Worm (Caenorhabditis elegans) whole organism, mixed stage, embryonic: ENCODE data around the gene F28B12.1.

Experiments used
- M03D4.4 ChIP-seq: sonication (generic microtip); optimal IDR thresholded peaks from 2 replicates; lab custom pipeline; 2017; ENCODE audit warnings: mild to moderate bottlenecking, missing genetic modification characterization, missing compliant biosample characterization
- bed-3 ChIP-seq: fragments of 200-800 bp; sonication (Bioruptor generic); optimal IDR thresholded peaks from 3 replicates; lab custom pipeline; 2018; ENCODE audit warnings: mild to moderate bottlenecking, missing genetic modification characterization, moderate library complexity, missing compliant biosample characterization
- ceh-39 ChIP-seq: fragments of 150-350 bp; optimal IDR thresholded peaks from 2 replicates; lab custom pipeline; 2014; ENCODE audit warnings: missing biosample characterization, missing genetic modification characterization
- ceh-43 ChIP-seq: fragments of 200-800 bp; sonication (Bioruptor generic); optimal IDR thresholded peaks from 2 replicates; lab custom pipeline; 2018; ENCODE audit warnings: mild to moderate bottlenecking, missing genetic modification characterization, moderate library complexity, missing compliant biosample characterization
- ceh-83 ChIP-seq: fragments of 200-800 bp; sonication (Bioruptor generic); optimal IDR thresholded peaks from 2 replicates; lab custom pipeline; 2018; ENCODE audit warnings: mild to moderate bottlenecking, missing genetic modification characterization, missing compliant biosample characterization
- ces-1 ChIP-seq: fragments of 150-350 bp; optimal IDR thresholded peaks from 2 replicates; lab custom pipeline; 2014; ENCODE audit warnings: missing biosample characterization, missing genetic modification reagents, missing genetic modification characterization
- cnd-1 ChIP-seq: fragments of 200-800 bp; sonication (Bioruptor generic); optimal IDR thresholded peaks from 2 replicates; lab custom pipeline; 2018; ENCODE audit warnings: mild to moderate bottlenecking, missing genetic modification characterization, missing compliant biosample characterization
- drap-1 ChIP-seq: fragments of 200-800 bp; sonication (Bioruptor generic); optimal IDR thresholded peaks from 3 replicates; lab custom pipeline; 2018; ENCODE audit warnings: mild to moderate bottlenecking, missing genetic modification characterization, missing compliant biosample characterization
- elt-1 ChIP-seq: sonication (generic microtip); optimal IDR thresholded peaks from 2 replicates; lab custom pipeline; 2017; ENCODE audit warnings: missing genetic modification characterization, mild to moderate bottlenecking, missing compliant biosample characterization, antibody characterized with exemption, moderate library complexity, borderline replicate concordance; ENCODE audit not compliant: insufficient read depth
- elt-3 ChIP-seq: fragments of 150-350 bp; optimal IDR thresholded peaks from 2 replicates; lab custom pipeline; 2014; ENCODE audit warnings: missing biosample characterization, missing genetic modification characterization
- flh-1 ChIP-seq: fragments of 200-800 bp; sonication (Bioruptor generic); optimal IDR thresholded peaks from 2 replicates; lab custom pipeline; 2018; ENCODE audit warnings: mild to moderate bottlenecking, missing genetic modification characterization, moderate library complexity, missing compliant biosample characterization
- hlh-1 ChIP-seq: fragments of 150-350 bp; optimal IDR thresholded peaks from 2 replicates; lab custom pipeline; 2014; ENCODE audit warnings: missing biosample characterization, missing genetic modification reagents, missing genetic modification characterization
- lin-13 ChIP-seq: fragments of 150-350 bp; optimal IDR thresholded peaks from 2 replicates; lab custom pipeline; 2014; ENCODE audit warnings: missing biosample characterization, missing genetic modification characterization
- lin-32 ChIP-seq: fragments of 200-800 bp; sonication (Bioruptor generic); optimal IDR thresholded peaks from 2 replicates; lab custom pipeline; 2018; ENCODE audit warnings: mild to moderate bottlenecking, missing genetic modification characterization, missing compliant biosample characterization
- mab-5 ChIP-seq: fragments of 150-350 bp; optimal IDR thresholded peaks from 2 replicates; lab custom pipeline; 2014; ENCODE audit warnings: missing biosample characterization, missing genetic modification characterization
- mep-1 ChIP-seq: fragments of 150-350 bp; optimal IDR thresholded peaks from 2 replicates; lab custom pipeline; 2017; ENCODE audit warnings: missing biosample characterization, missing genetic modification reagents, missing genetic modification characterization, inconsistent platforms
- mls-2 ChIP-seq: sonication (generic microtip); optimal IDR thresholded peaks from 2 replicates; lab custom pipeline; 2016; ENCODE audit warnings: mild to moderate bottlenecking, missing genetic modification characterization, moderate library complexity, missing compliant biosample characterization
- nhr-12 ChIP-seq: fragments of 150-350 bp; optimal IDR thresholded peaks from 2 replicates; lab custom pipeline; 2014; ENCODE audit warnings: missing biosample characterization, missing genetic modification characterization
- nhr-2 ChIP-seq: fragments of 150-350 bp; optimal IDR thresholded peaks from 2 replicates; lab custom pipeline; 2014; ENCODE audit warnings: missing biosample characterization, missing genetic modification characterization
- nhr-237 ChIP-seq: fragments of 150-350 bp; optimal IDR thresholded peaks from 2 replicates; lab custom pipeline; 2014; ENCODE audit warnings: missing biosample characterization, missing genetic modification characterization
- nhr-28 ChIP-seq: fragments of 150-350 bp; optimal IDR thresholded peaks from 2 replicates; lab custom pipeline; 2014; ENCODE audit warnings: missing biosample characterization, missing genetic modification characterization
- nhr-76 ChIP-seq: sonication (generic microtip); optimal IDR thresholded peaks from 2 replicates; lab custom pipeline; 2017; ENCODE audit warnings: missing biosample characterization, missing genetic modification characterization
- sem-2 ChIP-seq: fragments of 200-800 bp; sonication (Bioruptor generic); optimal IDR thresholded peaks from 2 replicates; lab custom pipeline; 2018; ENCODE audit warnings: mild to moderate bottlenecking, missing genetic modification characterization, missing compliant biosample characterization
- snpc-4 ChIP-seq: fragments of 150-350 bp; optimal IDR thresholded peaks from 2 replicates; lab custom pipeline; 2014; ENCODE audit warnings: missing biosample characterization, missing genetic modification characterization
- sptf-1 ChIP-seq: sonication (generic microtip); optimal IDR thresholded peaks from 2 replicates; lab custom pipeline; 2017; ENCODE audit warnings: mild to moderate bottlenecking, missing genetic modification characterization, moderate library complexity, missing compliant biosample characterization
- tbx-8 ChIP-seq: fragments of 200-800 bp; sonication (Bioruptor generic); optimal IDR thresholded peaks from 2 replicates; lab custom pipeline; 2018; ENCODE audit warnings: mild to moderate bottlenecking, missing genetic modification characterization, moderate library complexity, missing compliant biosample characterization
- unc-120 ChIP-seq: sonication (generic microtip); optimal IDR thresholded peaks from 2 replicates; lab custom pipeline; 2017; ENCODE audit warnings: missing genetic modification characterization, missing compliant biosample characterization; ENCODE audit not compliant: poor library complexity, severe bottlenecking
- unc-39 ChIP-seq: fragments of 150-350 bp; optimal IDR thresholded peaks from 2 replicates; lab custom pipeline; 2014; ENCODE audit warnings: missing biosample characterization, missing genetic modification characterization
- unc-62 ChIP-seq: fragments of 150-350 bp; optimal IDR thresholded peaks from 2 replicates; lab custom pipeline; 2014; ENCODE audit warnings: missing biosample characterization, missing genetic modification reagents, missing genetic modification characterization
- zip-8 ChIP-seq: fragments of 150-350 bp; optimal IDR thresholded peaks from 2 replicates; lab custom pipeline; 2014; ENCODE audit warnings: missing biosample characterization, missing genetic modification characterization
- ztf-11 ChIP-seq: fragments of 150-350 bp; optimal IDR thresholded peaks from 2 replicates; lab custom pipeline; 2014; ENCODE audit warnings: missing biosample characterization, missing genetic modification characterization

F28B12.1 gene

DNA sequence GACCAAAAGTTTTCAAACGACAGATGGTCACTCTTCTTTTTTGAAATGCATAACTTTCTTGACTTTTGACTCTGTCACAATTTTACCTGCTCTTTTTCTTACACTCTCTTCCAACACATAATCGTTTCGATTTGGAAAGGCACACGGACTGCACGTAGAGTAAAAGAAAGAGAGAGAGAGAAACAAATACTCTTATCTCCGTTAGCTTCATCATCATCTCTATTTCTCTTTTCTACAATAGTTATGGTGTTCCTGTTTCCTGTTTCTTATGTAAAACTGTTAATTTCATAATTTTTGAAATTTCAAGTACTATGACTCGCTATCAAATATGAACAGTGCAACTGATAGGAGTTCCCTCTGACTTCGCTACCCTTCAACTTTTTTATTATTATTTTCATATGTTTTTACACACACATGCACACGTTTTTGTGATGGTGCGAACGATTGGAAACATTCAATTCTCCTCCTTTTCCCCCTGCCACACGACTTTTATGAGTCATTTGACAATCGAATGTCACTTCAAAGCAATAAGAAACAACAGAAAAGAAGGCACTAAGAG lies 12.6 kb upstream of the F28B12.1 start:
- no peak for TF ChIP-seq M03D4.4 (tag; lab: Kevin White, UChicago)
- TF ChIP-seq sptf-1 (tag; lab: Kevin White, UChicago), result no peak
- no peak for TF ChIP-seq mab-5
- no peak for TF ChIP-seq unc-120 (tag; lab: Kevin White, UChicago)
- no peak for TF ChIP-seq elt-3
- no peak for TF ChIP-seq nhr-2 (tag; lab: Kevin White, UChicago)
- TF ChIP-seq ceh-83, result no peak
- no peak for TF ChIP-seq flh-1 (GFP tag; lab: Kevin White, UChicago)
- TF ChIP-seq mep-1, result no peak
- no peak for TF ChIP-seq nhr-76 (tag; lab: Kevin White, UChicago)

DNA sequence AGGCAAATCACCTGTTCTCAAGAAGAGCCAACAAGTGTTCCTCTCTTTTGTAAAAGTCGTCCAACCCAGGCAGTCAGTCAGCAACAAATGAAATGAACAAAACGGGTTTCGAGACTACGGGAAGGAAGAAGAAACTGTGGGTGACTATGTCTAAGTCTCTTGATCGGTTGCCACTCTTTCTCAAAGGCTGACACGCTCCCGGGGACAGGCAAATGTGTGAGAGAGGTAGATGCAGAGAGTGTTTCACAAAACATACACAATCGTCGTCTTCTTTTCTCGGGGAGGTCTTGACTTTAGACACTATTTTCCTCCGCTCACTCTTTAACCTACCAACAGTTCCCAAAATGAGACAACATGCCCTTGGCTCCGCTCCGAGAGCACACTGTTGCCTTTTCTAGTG lies 11.6 kb upstream of the F28B12.1 start:
- TF ChIP-seq sptf-1 (tag; lab: Kevin White, UChicago) (no peak), ceh-43 (GFP tag; lab: Kevin White, UChicago) (no peak), nhr-237 (peak; percentile 27)

DNA sequence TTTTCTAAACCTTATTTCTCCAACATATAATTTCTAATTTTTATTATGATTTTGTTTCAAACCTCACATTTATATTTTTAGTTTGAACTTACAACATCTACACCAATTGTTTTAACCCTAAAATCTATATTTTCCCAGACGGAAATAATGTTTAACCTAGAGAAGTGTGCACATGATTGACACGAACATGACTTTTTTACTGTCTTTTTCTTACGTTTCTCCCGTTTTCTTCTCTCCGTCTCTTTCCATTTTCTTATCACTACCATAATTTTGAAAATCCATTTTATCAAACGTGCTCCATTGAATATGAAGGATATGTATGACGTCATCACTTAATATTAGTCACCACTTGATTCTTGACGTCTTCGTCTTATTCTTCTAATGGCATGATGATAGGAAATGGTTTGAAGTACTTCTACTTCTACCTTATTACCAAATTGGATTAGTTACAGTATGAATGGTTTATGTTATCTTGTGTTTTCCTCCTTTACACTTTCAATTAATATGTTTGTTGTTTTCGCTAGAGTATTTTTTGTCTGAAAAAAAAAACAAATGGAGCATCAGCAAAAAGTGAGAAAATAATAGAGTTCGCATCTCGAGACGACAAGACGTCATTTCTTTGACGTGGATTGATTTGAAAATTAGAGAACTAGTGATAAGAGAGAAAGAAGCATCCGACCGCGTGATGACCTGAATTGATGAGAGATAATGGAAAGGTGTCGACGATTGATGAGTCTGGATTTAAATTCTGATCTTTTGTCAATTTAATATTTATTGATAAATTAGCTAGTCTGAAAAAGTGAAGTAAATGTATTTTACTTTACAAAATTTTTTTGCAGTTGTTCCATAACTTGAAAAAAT lies 10.6 kb upstream of the F28B12.1 start:
- TF ChIP-seq unc-62 (GFP tag; lab: Kevin White, UChicago) (peak; percentile 97), unc-39 (tag; lab: Kevin White, UChicago) (no peak), zip-8 (tag; lab: Kevin White, UChicago) (peak; percentile 79)

DNA sequence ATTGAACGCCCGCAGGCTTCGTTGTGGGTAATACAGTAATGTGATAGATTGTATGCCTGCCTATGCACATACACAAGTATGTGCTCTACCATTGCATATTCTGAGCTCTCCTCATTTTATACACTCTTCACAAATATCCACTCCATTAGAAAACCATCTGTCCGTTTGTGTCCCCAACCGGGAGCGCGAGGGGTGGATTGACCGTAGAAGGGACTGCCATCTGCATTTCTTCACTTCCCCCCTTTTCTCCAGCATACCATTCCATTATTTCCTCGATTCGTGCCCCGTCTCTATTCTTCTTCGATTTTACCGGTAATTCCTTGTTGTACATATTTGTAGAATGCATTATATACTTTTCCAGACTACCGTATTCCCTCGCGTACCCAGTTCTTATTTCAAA lies 9.6 kb upstream of the F28B12.1 start:
- TF ChIP-seq mls-2 (tag; lab: Kevin White, UChicago) (peak; percentile 27), lin-13 (tag; lab: Kevin White, UChicago) (no peak), sem-2 (GFP tag; lab: Kevin White, UChicago) (no peak), nhr-28 (tag; lab: Kevin White, UChicago) (no peak), ces-1 (GFP tag; lab: Kevin White, UChicago) (no peak), sptf-1 (tag; lab: Kevin White, UChicago) (peak; percentile 24), cnd-1 (tag; lab: Kevin White, UChicago) (peak; percentile 72), nhr-2 (tag; lab: Kevin White, UChicago) (peak; percentile 94), mep-1 (no peak), nhr-237 (no peak), lin-32 (GFP tag; lab: Kevin White, UChicago) (peak; percentile 63), flh-1 (GFP tag; lab: Kevin White, UChicago) (no peak), unc-120 (tag; lab: Kevin White, UChicago) (no peak), drap-1 (GFP tag; lab: Kevin White, UChicago) (no peak), unc-39 (tag; lab: Kevin White, UChicago) (no peak), ceh-83 (no peak), hlh-1 (no peak), ceh-39 (tag; lab: Kevin White, UChicago) (no peak), elt-1 (tag; lab: Kevin White, UChicago) (no peak), ztf-11 (tag; lab: Kevin White, UChicago) (no peak), bed-3 (GFP tag; lab: Kevin White, UChicago) (no peak), zip-8 (tag; lab: Kevin White, UChicago) (no peak), ceh-43 (GFP tag; lab: Kevin White, UChicago) (no peak), M03D4.4 (tag; lab: Kevin White, UChicago) (no peak), snpc-4 (tag; lab: Kevin White, UChicago) (no peak), nhr-12 (tag; lab: Kevin White, UChicago) (no peak), tbx-8 (GFP tag; lab: Kevin White, UChicago) (no peak)
